Worm (Caenorhabditis elegans) whole organism, early embryonic: Measurements from ENCODE around the gene mrps-14.

Experiments
- ama-1 ChIP-seq: fragments of 150-350 bp; optimal IDR thresholded peaks from 2 replicates; lab custom pipeline; 2014
- tbx-37 ChIP-seq: fragments of 200-800 bp; sonication (Bioruptor generic); conservative IDR thresholded peaks from 2 replicates; pipeline ENCODE4 v1.3.6; 2022; ENCODE audit warnings: missing genetic modification reagents, missing genetic modification characterization, missing compliant biosample characterization

DNA sequence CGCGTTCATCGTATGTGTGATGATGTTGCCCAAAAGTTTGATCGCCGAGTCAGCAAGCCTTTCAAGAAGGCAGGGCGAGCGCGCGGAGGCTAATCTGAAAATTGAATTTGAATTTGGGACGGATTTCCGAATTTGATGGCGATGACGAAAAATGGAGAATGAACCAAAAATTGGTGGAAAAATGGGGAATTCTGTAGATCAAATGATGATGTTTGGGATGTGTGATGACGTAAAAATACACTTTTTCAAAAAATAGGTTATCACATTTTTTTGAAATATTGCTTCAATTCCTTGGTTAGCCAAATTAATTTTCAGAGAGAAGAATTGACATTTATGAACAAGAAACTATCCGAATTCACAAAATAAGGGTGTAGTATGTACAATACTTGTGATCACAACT, 37.3 kb upstream of the mrps-14 start, which contains the start of gene ZK971.1:
- TF ChIP-seq ama-1 (lab: Kevin White, UChicago): no peak
- no peak for TF ChIP-seq tbx-37 (GFP tag; lab: Robert Waterston, UW)
